Fruit fly (Drosophila melanogaster) whole organism, embryonic: Measurements from ENCODE around the gene wisp.

Source experiments
- Bdp1 ChIP-seq: fragments of 200-800 bp; sonication (Bioruptor generic); optimal IDR thresholded peaks from 3 replicates; lab custom pipeline; 2016; ENCODE audit warnings: missing biosample characterization, missing genetic modification characterization
- CG10366 ChIP-seq: fragments of 200-800 bp; sonication (Bioruptor generic); IDR thresholded peaks from 2 replicates; pipeline ENCODE4 v1.3.6; 2022; ENCODE audit warnings: missing biosample characterization, missing genetic modification characterization
- CG11398 ChIP-seq: fragments of 200-800 bp; sonication (Bioruptor generic); optimal IDR thresholded peaks from 2 replicates; lab custom pipeline; 2016; ENCODE audit warnings: missing biosample characterization, missing genetic modification characterization
- CG12104 ChIP-seq: fragments of 200-800 bp; sonication (Bioruptor generic); optimal IDR thresholded peaks from 3 replicates; lab custom pipeline; 2016; ENCODE audit warnings: missing biosample characterization, missing genetic modification characterization
- CG15514 ChIP-seq: fragments of 200-800 bp; sonication (Bioruptor generic); optimal IDR thresholded peaks from 3 replicates; lab custom pipeline; 2017; ENCODE audit warnings: missing biosample characterization, missing genetic modification characterization, mild to moderate bottlenecking, moderate library complexity, missing genetic modification reagents
- CG1602 ChIP-seq: fragments of 200-800 bp; sonication (Bioruptor generic); optimal IDR thresholded peaks from 3 replicates; lab custom pipeline; 2016; ENCODE audit warnings: missing biosample characterization, missing genetic modification characterization
- CG17328 ChIP-seq: fragments of 200-800 bp; sonication (Bioruptor generic); IDR thresholded peaks from 2 replicates; pipeline ENCODE4 v1.3.6; 2022; ENCODE audit warnings: missing biosample characterization, missing genetic modification characterization
- CG17361 ChIP-seq: fragments of 200-800 bp; sonication (Bioruptor generic); IDR thresholded peaks from 3 replicates; pipeline ENCODE4 v1.3.6; 2022; ENCODE audit warnings: missing biosample characterization, missing genetic modification characterization
- CG32532 ChIP-seq: fragments of 200-800 bp; sonication (Bioruptor generic); IDR thresholded peaks from 2 replicates; pipeline ENCODE4 v1.3.6; 2022; ENCODE audit warnings: missing biosample characterization, missing genetic modification characterization
- CG3995 ChIP-seq: fragments of 200-800 bp; sonication (Bioruptor generic); optimal IDR thresholded peaks from 3 replicates; lab custom pipeline; 2016; ENCODE audit warnings: missing biosample characterization, missing genetic modification characterization
- CG4707 ChIP-seq: fragments of 200-800 bp; sonication (Bioruptor generic); optimal IDR thresholded peaks from 2 replicates; lab custom pipeline; 2018; ENCODE audit warnings: missing biosample characterization, mild to moderate bottlenecking, missing genetic modification characterization, moderate library complexity
- CG5180 ChIP-seq: fragments of 200-800 bp; sonication (Bioruptor generic); optimal IDR thresholded peaks from 3 replicates; lab custom pipeline; 2017; ENCODE audit warnings: missing biosample characterization, missing genetic modification characterization, mild to moderate bottlenecking, moderate library complexity, missing genetic modification reagents
- CG6254 ChIP-seq: fragments of 200-800 bp; sonication (Bioruptor generic); optimal IDR thresholded peaks from 3 replicates; lab custom pipeline; 2017; ENCODE audit warnings: mild to moderate bottlenecking, missing biosample characterization, missing genetic modification reagents, missing genetic modification characterization
- CG8388 ChIP-seq: fragments of 200-800 bp; sonication (Bioruptor generic); optimal IDR thresholded peaks from 2 replicates; lab custom pipeline; 2019; ENCODE audit warnings: missing biosample characterization, mild to moderate bottlenecking, missing genetic modification characterization, moderate library complexity
- CG8478 ChIP-seq: fragments of >200 bp; optimal IDR thresholded peaks from 2 replicates; lab custom pipeline; 2018
- CG8944 ChIP-seq: fragments of 200-800 bp; sonication (Bioruptor generic); optimal IDR thresholded peaks from 3 replicates; lab custom pipeline; 2016; ENCODE audit warnings: missing biosample characterization, missing genetic modification characterization
- CG9215 ChIP-seq: fragments of 200-800 bp; sonication (Bioruptor generic); IDR thresholded peaks from 2 replicates; pipeline ENCODE4 v1.3.6; 2022; ENCODE audit warnings: missing biosample characterization, missing genetic modification characterization
- CG9876 ChIP-seq: fragments of 200-800 bp; sonication (Bioruptor generic); optimal IDR thresholded peaks from 2 replicates; lab custom pipeline; 2016; ENCODE audit warnings: missing biosample characterization, missing genetic modification characterization
- Dip2 ChIP-seq: fragments of 200-800 bp; sonication (Bioruptor generic); IDR thresholded peaks from 2 replicates; pipeline ENCODE4 v1.3.6; 2022; ENCODE audit warnings: missing biosample characterization, missing genetic modification characterization
- Dll ChIP-seq: fragments of 200-800 bp; sonication (Bioruptor generic); IDR thresholded peaks from 4 replicates; pipeline ENCODE4 v1.3.6; 2022; ENCODE audit warnings: missing biosample characterization, missing genetic modification characterization; ENCODE audit not compliant: partially characterized antibody
- Doc3 ChIP-seq: fragments of 200-800 bp; sonication (Bioruptor generic); IDR thresholded peaks from 3 replicates; pipeline ENCODE4 v1.3.6; 2022; ENCODE audit warnings: missing biosample characterization, missing genetic modification characterization; ENCODE audit not compliant: partially characterized antibody
- Dp ChIP-seq: fragments of 200-800 bp; sonication (Bioruptor generic); optimal IDR thresholded peaks from 2 replicates; lab custom pipeline; 2018; ENCODE audit warnings: missing biosample characterization, mild to moderate bottlenecking, missing genetic modification characterization, moderate library complexity
- Dref ChIP-seq: fragments of 200-800 bp; sonication (Bioruptor generic); IDR thresholded peaks from 2 replicates; pipeline ENCODE4 v1.3.6; 2022; ENCODE audit warnings: missing biosample characterization, missing genetic modification characterization
- Ets97D ChIP-seq: fragments of 200-800 bp; sonication (Bioruptor generic); optimal IDR thresholded peaks from 3 replicates; lab custom pipeline; 2016; ENCODE audit warnings: missing biosample characterization, missing genetic modification characterization
- GATAe ChIP-seq: fragments of 200-800 bp; sonication (Bioruptor generic); conservative IDR thresholded peaks from 2 replicates; pipeline ENCODE4 v1.3.6; 2022; ENCODE audit warnings: missing biosample characterization, missing genetic modification characterization
- HLHmδ ChIP-seq: fragments of 200-800 bp; sonication (Bioruptor generic); optimal IDR thresholded peaks from 2 replicates; lab custom pipeline; 2018; ENCODE audit warnings: missing biosample characterization, mild to moderate bottlenecking, missing genetic modification characterization, moderate library complexity
- Hsf ChIP-seq: fragments of 200-800 bp; sonication (Bioruptor generic); optimal IDR thresholded peaks from 3 replicates; lab custom pipeline; 2016; ENCODE audit warnings: missing biosample characterization, missing genetic modification characterization
- Lim3 ChIP-seq: fragments of 200-800 bp; sonication (Bioruptor generic); IDR thresholded peaks from 2 replicates; pipeline ENCODE4 v1.3.6; 2022; ENCODE audit warnings: missing biosample characterization, missing genetic modification characterization
- Mad ChIP-seq: fragments of 200-800 bp; sonication (Bioruptor generic); optimal IDR thresholded peaks from 2 replicates; lab custom pipeline; 2016; ENCODE audit warnings: missing biosample characterization, missing genetic modification characterization
- Med ChIP-seq: fragments of 200-800 bp; sonication (Bioruptor generic); peaks from one replicate; lab custom pipeline; 2016; ENCODE audit warnings: missing biosample characterization, missing genetic modification characterization, mild to moderate bottlenecking, inconsistent platforms, moderate library complexity
- Optix ChIP-seq: fragments of 200-800 bp; sonication (Bioruptor generic); IDR thresholded peaks from 3 replicates; pipeline ENCODE4 v1.3.6; 2022; ENCODE audit warnings: missing biosample characterization, missing genetic modification characterization
- Rfx ChIP-seq: fragments of 200-800 bp; sonication (Bioruptor generic); IDR thresholded peaks from 2 replicates; pipeline ENCODE4 v1.3.6; 2022; ENCODE audit warnings: missing biosample characterization, missing genetic modification characterization
- Sry-β ChIP-seq: fragments of 200-800 bp; sonication (Bioruptor generic); optimal IDR thresholded peaks from 2 replicates; lab custom pipeline; 2018; ENCODE audit warnings: missing biosample characterization, mild to moderate bottlenecking, missing genetic modification characterization, moderate library complexity
- Sry-δ ChIP-seq: fragments of 200-800 bp; sonication (Bioruptor generic); optimal IDR thresholded peaks from 2 replicates; lab custom pipeline; 2016; ENCODE audit warnings: missing biosample characterization, missing genetic modification characterization
- YL-1 ChIP-seq: fragments of 200-800 bp; sonication (Bioruptor generic); optimal IDR thresholded peaks from 3 replicates; lab custom pipeline; 2017; ENCODE audit warnings: missing biosample characterization, mild to moderate bottlenecking, missing genetic modification characterization
- abd-A ChIP-seq: fragments of 200-800 bp; sonication (Bioruptor generic); optimal IDR thresholded peaks from 3 replicates; lab custom pipeline; 2019; ENCODE audit warnings: missing biosample characterization, mild to moderate bottlenecking, missing genetic modification characterization, moderate library complexity
- al ChIP-seq: fragments of 200-800 bp; sonication (Bioruptor generic); IDR thresholded peaks from 2 replicates; pipeline ENCODE4 v1.3.6; 2022; ENCODE audit warnings: missing biosample characterization, missing genetic modification characterization
- amos ChIP-seq: fragments of 200-800 bp; sonication (Bioruptor generic); IDR thresholded peaks from 2 replicates; pipeline ENCODE4 v1.3.6; 2022; ENCODE audit warnings: missing biosample characterization, missing genetic modification characterization; ENCODE audit not compliant: partially characterized antibody
- ap ChIP-seq: fragments of 200-800 bp; sonication (Bioruptor generic); IDR thresholded peaks from 2 replicates; pipeline ENCODE4 v1.3.6; 2022; ENCODE audit warnings: missing biosample characterization, missing genetic modification characterization
- ato ChIP-seq: fragments of 200-800 bp; sonication (Bioruptor generic); IDR thresholded peaks from 2 replicates; pipeline ENCODE4 v1.3.6; 2022; ENCODE audit warnings: missing biosample characterization, missing genetic modification characterization; ENCODE audit not compliant: partially characterized antibody
- bcd ChIP-seq: fragments of 200-800 bp; sonication (Bioruptor generic); optimal IDR thresholded peaks from 2 replicates; lab custom pipeline; 2017; ENCODE audit warnings: missing biosample characterization, mild to moderate bottlenecking, missing genetic modification characterization
- dysf ChIP-seq: fragments of 200-800 bp; sonication (Bioruptor generic); IDR thresholded peaks from 3 replicates; pipeline ENCODE4 v1.3.6; 2022; ENCODE audit warnings: missing biosample characterization, missing genetic modification characterization
- ewg ChIP-seq: fragments of 200-800 bp; sonication (Bioruptor generic); optimal IDR thresholded peaks from 3 replicates; lab custom pipeline; 2017; ENCODE audit warnings: mild to moderate bottlenecking, missing biosample characterization, missing genetic modification reagents, missing genetic modification characterization
- fd96Cb ChIP-seq: fragments of 200-800 bp; sonication (Bioruptor generic); optimal IDR thresholded peaks from 2 replicates; lab custom pipeline; 2018; ENCODE audit warnings: missing biosample characterization, mild to moderate bottlenecking, missing genetic modification characterization, moderate library complexity
- ham ChIP-seq: fragments of 200-800 bp; sonication (Bioruptor generic); IDR thresholded peaks from 2 replicates; pipeline ENCODE4 v1.3.6; 2022; ENCODE audit warnings: missing biosample characterization, missing genetic modification characterization
- hb ChIP-seq: fragments of 200-800 bp; sonication (Bioruptor generic); IDR thresholded peaks from 3 replicates; pipeline ENCODE4 v1.3.6; 2022; ENCODE audit warnings: missing biosample characterization, missing genetic modification characterization; ENCODE audit not compliant: partially characterized antibody
- ken ChIP-seq: fragments of 200-800 bp; sonication (Bioruptor generic); IDR thresholded peaks from 3 replicates; pipeline ENCODE4 v1.3.6; 2022; ENCODE audit warnings: missing biosample characterization, missing genetic modification characterization
- nerfin-2 ChIP-seq: fragments of 200-800 bp; sonication (Bioruptor generic); IDR thresholded peaks from 2 replicates; pipeline ENCODE4 v1.3.6; 2022; ENCODE audit warnings: missing biosample characterization, missing genetic modification characterization; ENCODE audit not compliant: partially characterized antibody
- p53 ChIP-seq: fragments of 200-800 bp; sonication (Bioruptor generic); optimal IDR thresholded peaks from 2 replicates; lab custom pipeline; 2016; ENCODE audit warnings: missing biosample characterization, missing genetic modification characterization
- ranshi ChIP-seq: fragments of 200-800 bp; sonication (Bioruptor generic); IDR thresholded peaks from 2 replicates; pipeline ENCODE4 v1.3.6; 2022; ENCODE audit warnings: missing biosample characterization, missing genetic modification characterization
- sd ChIP-seq: fragments of 200-800 bp; sonication (Bioruptor generic); optimal IDR thresholded peaks from 3 replicates; lab custom pipeline; 2018; ENCODE audit warnings: missing biosample characterization, mild to moderate bottlenecking, missing genetic modification characterization, moderate library complexity
- vvl ChIP-seq: fragments of 200-800 bp; sonication (Bioruptor generic); IDR thresholded peaks from 2 replicates; pipeline ENCODE4 v1.3.6; 2022; ENCODE audit warnings: missing biosample characterization, missing genetic modification characterization

wisp gene

DNA sequence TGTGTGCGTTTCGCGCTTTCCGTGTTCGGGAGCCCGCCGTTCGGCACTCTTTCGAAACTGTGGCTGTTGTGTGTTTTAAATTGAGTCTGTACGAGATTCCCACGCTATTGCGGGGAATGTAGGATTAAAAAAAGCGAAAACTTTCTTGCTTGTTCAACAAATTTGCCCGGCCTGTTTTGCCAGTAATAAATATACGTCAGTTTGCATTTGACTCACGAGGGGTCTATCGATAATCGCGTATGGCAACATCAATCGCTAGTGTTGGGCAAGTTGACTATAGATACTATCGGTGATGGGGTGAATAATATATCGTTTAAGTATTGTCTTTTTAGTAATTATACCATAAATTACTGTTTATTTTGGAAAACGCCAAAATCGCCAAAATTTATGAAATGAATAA, 11.4 kb downstream of the wisp start, which contains the start of gene Upf1 (continued):
- TF ChIP-seq Sry-β (GFP tag; lab: Kevin White, UChicago), result peak; percentile 80
- no peak for TF ChIP-seq CG11398
- no peak for TF ChIP-seq CG8388 (GFP tag; lab: Kevin White, UChicago)
- no peak for TF ChIP-seq CG17328 (GFP tag; lab: Robert Waterston, UW)
- TF ChIP-seq abd-A (tag; lab: Kevin White, UChicago), result no peak
- TF ChIP-seq CG8944 (GFP tag; lab: Kevin White, UChicago), result no peak
- TF ChIP-seq CG9215, result no peak
- peak; percentile 25 for TF ChIP-seq CG15514 (GFP tag; lab: Kevin White, UChicago)
- TF ChIP-seq CG32532 (GFP tag; lab: Robert Waterston, UW), result no peak
- TF ChIP-seq ato (GFP tag; lab: Robert Waterston, UW), result peak; percentile 77
- TF ChIP-seq Rfx (GFP tag; lab: Robert Waterston, UW), result peak; percentile 54; the same call in 1 of the 2 replicates
- TF ChIP-seq amos (GFP tag; lab: Robert Waterston, UW), result peak; percentile 94
- TF ChIP-seq vvl (GFP tag; lab: Robert Waterston, UW), result peak; percentile 39; the same call in 1 of the 2 replicates
- no peak for TF ChIP-seq GATAe
- TF ChIP-seq bcd (GFP tag; lab: Kevin White, UChicago), result no peak
- no peak for TF ChIP-seq ap (GFP tag; lab: Robert Waterston, UW)
- TF ChIP-seq Med (GFP tag; lab: Kevin White, UChicago), result peak; percentile 83
- TF ChIP-seq al (GFP tag; lab: Robert Waterston, UW), result 0 out of 2 replicates have a peak, but pooled peaks have one; percentile 26
- TF ChIP-seq Optix, result no peak
- no peak for TF ChIP-seq Lim3 (GFP tag; lab: Robert Waterston, UW)
- TF ChIP-seq CG5180 (GFP tag; lab: Kevin White, UChicago), result no peak
- TF ChIP-seq CG8478, result no peak
- TF ChIP-seq ken (GFP tag; lab: Robert Waterston, UW), result no peak
- TF ChIP-seq YL-1 (GFP tag; lab: Kevin White, UChicago), result peak; percentile 21
- no peak for TF ChIP-seq fd96Cb (tag; lab: Kevin White, UChicago)
- TF ChIP-seq CG9876 (GFP tag; lab: Kevin White, UChicago), result no peak
- peak; percentile 81 for TF ChIP-seq Dref
- TF ChIP-seq Dp, result peak; percentile 19
- TF ChIP-seq Mad (GFP tag; lab: Kevin White, UChicago), result no peak
- peak; percentile 86 for TF ChIP-seq hb (GFP tag; lab: Robert Waterston, UW)
- TF ChIP-seq Dip2, result no peak
- TF ChIP-seq nerfin-2 (GFP tag; lab: Robert Waterston, UW), result peak; percentile 83
- peak; percentile 36 for TF ChIP-seq Ets97D (GFP tag; lab: Kevin White, UChicago)
- no peak for TF ChIP-seq CG12104 (GFP tag; lab: Kevin White, UChicago)
- no peak for TF ChIP-seq CG10366
- TF ChIP-seq CG17361, result no peak
- no peak for TF ChIP-seq ham (GFP tag; lab: Robert Waterston, UW)
- no peak for TF ChIP-seq p53 (GFP tag; lab: Kevin White, UChicago)
- TF ChIP-seq CG4707 (GFP tag; lab: Kevin White, UChicago), result no peak
- TF ChIP-seq ranshi (GFP tag; lab: Robert Waterston, UW), result no peak
- TF ChIP-seq CG6254 (GFP tag; lab: Kevin White, UChicago), result no peak
- TF ChIP-seq sd (tag; lab: Kevin White, UChicago), result no peak
- no peak for TF ChIP-seq dysf (GFP tag; lab: Robert Waterston, UW)
- TF ChIP-seq HLHmδ (GFP tag; lab: Kevin White, UChicago), result no peak
- no peak for TF ChIP-seq ewg (GFP tag; lab: Kevin White, UChicago)
- no peak for TF ChIP-seq Bdp1 (GFP tag; lab: Kevin White, UChicago)
- peak; percentile 80 for TF ChIP-seq Sry-δ (GFP tag; lab: Kevin White, UChicago)
- peak; percentile 2 for TF ChIP-seq Hsf
- peak; percentile 83 for TF ChIP-seq Doc3 (GFP tag; lab: Robert Waterston, UW)
- no peak for TF ChIP-seq CG1602 (GFP tag; lab: Kevin White, UChicago)
- TF ChIP-seq CG3995 (GFP tag; lab: Kevin White, UChicago), result peak; percentile 96
- peak; percentile 89 for TF ChIP-seq Dll
